Worm (Caenorhabditis elegans) whole organism, young adult: ENCODE data around the gene clec-66.
A peak's percentile ranks its signal among the peaks of the same experiment; 100 is the strongest.

ENCODE experiments used
- B0019.2 ChIP-seq: fragments of 200-800 bp; sonication (Bioruptor generic); conservative IDR thresholded peaks from 2 replicates; pipeline ENCODE4 v1.3.6; 2022; ENCODE audit warnings: missing genetic modification reagents, missing genetic modification characterization, missing compliant biosample characterization
- F23B12.7 ChIP-seq: sonication (generic microtip); optimal IDR thresholded peaks from 2 replicates; lab custom pipeline; 2017; ENCODE audit warnings: missing genetic modification characterization, mild to moderate bottlenecking, missing compliant biosample characterization, antibody characterized with exemption, moderate library complexity; ENCODE audit not compliant: insufficient read depth
- F37B4.10 ChIP-seq: fragments of 200-800 bp; sonication (Bioruptor generic); IDR thresholded peaks from 2 replicates; pipeline ENCODE4 v1.3.6; 2022; ENCODE audit warnings: missing genetic modification characterization, missing compliant biosample characterization
- F49E8.2 ChIP-seq: sonication (generic microtip); optimal IDR thresholded peaks from 3 replicates; lab custom pipeline; 2017; ENCODE audit warnings: missing genetic modification characterization, mild to moderate bottlenecking, missing compliant biosample characterization, antibody characterized with exemption, moderate library complexity; ENCODE audit not compliant: insufficient read depth
- F52B5.7 ChIP-seq: sonication (generic microtip); optimal IDR thresholded peaks from 2 replicates; lab custom pipeline; 2016; ENCODE audit warnings: mild to moderate bottlenecking, missing genetic modification characterization, missing compliant biosample characterization
- F57C9.4 ChIP-seq: sonication (generic microtip); optimal IDR thresholded peaks from 2 replicates; lab custom pipeline; 2017; ENCODE audit warnings: mild to moderate bottlenecking, missing genetic modification characterization, missing compliant biosample characterization
- K11D2.4 ChIP-seq: fragments of 200-800 bp; sonication (Bioruptor generic); IDR thresholded peaks from 2 replicates; pipeline ENCODE4 v1.3.6; 2022; ENCODE audit warnings: missing genetic modification reagents, missing genetic modification characterization, missing compliant biosample characterization
- K12H6.12 ChIP-seq: fragments of 200-800 bp; sonication (Bioruptor generic); optimal IDR thresholded peaks from 2 replicates; lab custom pipeline; 2018; ENCODE audit warnings: mild to moderate bottlenecking, missing genetic modification characterization, missing compliant biosample characterization
- Y56A3A.18 ChIP-seq: fragments of 200-800 bp; sonication (Bioruptor generic); IDR thresholded peaks from 2 replicates; pipeline ENCODE4 v1.3.6; 2022; ENCODE audit warnings: missing genetic modification reagents, missing genetic modification characterization, missing compliant biosample characterization
- Y67H2A.10 ChIP-seq: fragments of 200-800 bp; sonication (Bioruptor generic); conservative IDR thresholded peaks from 2 replicates; pipeline ENCODE4 v1.3.6; 2022; ENCODE audit warnings: missing genetic modification reagents, missing genetic modification characterization, missing compliant biosample characterization
- Y79H2A.3 ChIP-seq: fragments of 200-800 bp; sonication (Bioruptor generic); conservative IDR thresholded peaks from 2 replicates; pipeline ENCODE4 v1.3.6; 2022; ENCODE audit warnings: missing genetic modification reagents, missing genetic modification characterization, missing compliant biosample characterization
- ama-1 ChIP-seq, 3 experiments: fragments of 150-350 bp in 1 of 3; sonication (generic microtip) in 2 of 3; optimal IDR thresholded peaks; 2 replicates each; lab custom pipeline; 2014 to 2018; ENCODE audit warnings: missing biosample characterization in 2 of 3, missing genetic modification characterization in 2 of 3, missing genetic modification reagents in 2 of 3
- aptf-2 ChIP-seq: fragments of 200-800 bp; sonication (Bioruptor generic); conservative IDR thresholded peaks from 2 replicates; pipeline ENCODE4 v1.3.6; 2022; ENCODE audit warnings: missing genetic modification reagents, missing genetic modification characterization, missing compliant biosample characterization
- attf-3 ChIP-seq: fragments of 200-800 bp; sonication (Bioruptor generic); conservative IDR thresholded peaks from 2 replicates; pipeline ENCODE4 v1.3.6; 2022; ENCODE audit warnings: missing genetic modification reagents, missing genetic modification characterization, missing compliant biosample characterization
- ceh-40 ChIP-seq: fragments of 200-800 bp; sonication (Bioruptor generic); IDR thresholded peaks from 2 replicates; pipeline ENCODE4 v1.3.6; 2022; ENCODE audit warnings: missing genetic modification characterization, missing compliant biosample characterization
- chd-7 ChIP-seq: sonication (generic microtip); optimal IDR thresholded peaks from 2 replicates; lab custom pipeline; 2016; ENCODE audit warnings: mild to moderate bottlenecking, missing genetic modification characterization, moderate library complexity, missing compliant biosample characterization
- dox-1 ChIP-seq: fragments of 200-800 bp; sonication (Bioruptor generic); IDR thresholded peaks from 2 replicates; pipeline ENCODE4 v1.3.6; 2022; ENCODE audit warnings: missing genetic modification reagents, missing genetic modification characterization, missing compliant biosample characterization
- dpl-1 ChIP-seq: fragments of 150-350 bp; optimal IDR thresholded peaks from 2 replicates; lab custom pipeline; 2014; ENCODE audit warnings: missing biosample characterization, missing genetic modification reagents, missing genetic modification characterization
- ekl-4 ChIP-seq: fragments of 200-800 bp; sonication (Bioruptor generic); IDR thresholded peaks from 2 replicates; pipeline ENCODE4 v1.3.6; 2022; ENCODE audit warnings: missing genetic modification reagents, missing genetic modification characterization, missing compliant biosample characterization
- ets-4 ChIP-seq: fragments of 200-800 bp; sonication (Bioruptor generic); optimal IDR thresholded peaks from 2 replicates; lab custom pipeline; 2018; ENCODE audit warnings: mild to moderate bottlenecking, missing genetic modification characterization, missing compliant biosample characterization
- hlh-26 ChIP-seq: fragments of 200-800 bp; sonication (Bioruptor generic); conservative IDR thresholded peaks from 2 replicates; pipeline ENCODE4 v1.3.6; 2022; ENCODE audit warnings: missing genetic modification reagents, missing genetic modification characterization, missing compliant biosample characterization
- hmg-1.2 ChIP-seq: fragments of 200-800 bp; sonication (Bioruptor generic); IDR thresholded peaks from 2 replicates; pipeline ENCODE4 v1.3.6; 2022; ENCODE audit warnings: missing genetic modification reagents, missing genetic modification characterization, missing compliant biosample characterization
- hrde-1 ChIP-seq: sonication (generic microtip); optimal IDR thresholded peaks from 2 replicates; lab custom pipeline; 2016; ENCODE audit warnings: missing genetic modification characterization, mild to moderate bottlenecking, missing compliant biosample characterization, moderate library complexity, missing genotype, missing genetic modification reagents, borderline replicate concordance
- let-526 ChIP-seq: fragments of 200-800 bp; sonication (Bioruptor generic); IDR thresholded peaks from 2 replicates; pipeline ENCODE4 v1.3.6; 2022; ENCODE audit warnings: missing genetic modification reagents, missing genetic modification characterization, missing compliant biosample characterization
- let-607 ChIP-seq, 2 experiments: fragments of 200-800 bp in 1 of 2; sonication (Bioruptor generic) in 1 of 2; sonication (generic microtip) in 1 of 2; optimal IDR thresholded peaks; 2 replicates each; lab custom pipeline; 2016 to 2018; ENCODE audit warnings: mild to moderate bottlenecking in 2 of 2, missing compliant biosample characterization in 2 of 2, missing genetic modification characterization in 2 of 2, moderate library complexity in 2 of 2, missing genotype in 1 of 2
- lin-35 ChIP-seq, 3 experiments: fragments of 150-350 bp in 2 of 3; sonication (generic microtip) in 1 of 3; optimal IDR thresholded peaks; 2 replicates each; lab custom pipeline; 2014 to 2018; ENCODE audit warnings: missing biosample characterization in 3 of 3, missing genetic modification characterization in 3 of 3, missing genetic modification reagents in 3 of 3
- lin-40 ChIP-seq: sonication (generic microtip); optimal IDR thresholded peaks from 2 replicates; lab custom pipeline; 2016; ENCODE audit warnings: missing genetic modification characterization, mild to moderate bottlenecking, missing compliant biosample characterization, missing genotype, missing genetic modification reagents
- lin-54 ChIP-seq: fragments of 200-800 bp; sonication (Bioruptor generic); optimal IDR thresholded peaks from 2 replicates; lab custom pipeline; 2018; ENCODE audit warnings: mild to moderate bottlenecking, missing genetic modification characterization, missing compliant biosample characterization
- lir-1 ChIP-seq: fragments of 200-800 bp; sonication (Bioruptor generic); conservative IDR thresholded peaks from 2 replicates; pipeline ENCODE4 v1.3.6; 2022; ENCODE audit warnings: missing genetic modification reagents, missing genetic modification characterization, missing compliant biosample characterization
- madf-10 ChIP-seq: sonication (generic microtip); optimal IDR thresholded peaks from 2 replicates; lab custom pipeline; 2016; ENCODE audit warnings: mild to moderate bottlenecking, missing genetic modification characterization, missing compliant biosample characterization
- madf-6 ChIP-seq: fragments of 200-800 bp; sonication (Bioruptor generic); IDR thresholded peaks from 2 replicates; pipeline ENCODE4 v1.3.6; 2022; ENCODE audit warnings: missing genetic modification reagents, missing genetic modification characterization, missing compliant biosample characterization
- mcd-1 ChIP-seq: fragments of 200-800 bp; sonication (Bioruptor generic); IDR thresholded peaks from 2 replicates; pipeline ENCODE4 v1.3.6; 2022; ENCODE audit warnings: missing genetic modification reagents, missing genetic modification characterization, missing compliant biosample characterization
- mes-4 ChIP-seq: sonication (generic microtip); optimal IDR thresholded peaks from 2 replicates; lab custom pipeline; 2016; ENCODE audit warnings: missing genotype, missing genetic modification characterization, missing compliant biosample characterization
- nhr-80 ChIP-seq: sonication (generic microtip); optimal IDR thresholded peaks from 2 replicates; lab custom pipeline; 2016; ENCODE audit warnings: missing genetic modification characterization, missing compliant biosample characterization
- rec-8 ChIP-seq, 2 experiments: sonication (generic microtip); optimal IDR thresholded peaks; 2 replicates each; lab custom pipeline; 2016; ENCODE audit warnings: mild to moderate bottlenecking in 2 of 2, missing genetic modification characterization in 2 of 2, missing genetic modification reagents in 2 of 2, missing genotype in 2 of 2, missing biosample characterization in 1 of 2, missing compliant biosample characterization in 1 of 2, moderate library complexity in 1 of 2
- repo-1 ChIP-seq: sonication (generic microtip); optimal IDR thresholded peaks from 2 replicates; lab custom pipeline; 2017; ENCODE audit warnings: mild to moderate bottlenecking, missing genetic modification characterization, missing compliant biosample characterization
- rpc-1 ChIP-seq, 2 experiments: fragments of 150-350 bp in 1 of 2; sonication (generic microtip) in 1 of 2; optimal IDR thresholded peaks; 2 replicates each; lab custom pipeline; 2014 to 2018; ENCODE audit warnings: missing biosample characterization in 1 of 2, missing genetic modification characterization in 1 of 2, missing genetic modification reagents in 1 of 2, missing genotype in 1 of 2
- sea-2 ChIP-seq: fragments of 200-800 bp; sonication (Bioruptor generic); IDR thresholded peaks from 2 replicates; pipeline ENCODE4 v1.3.6; 2022; ENCODE audit warnings: missing genetic modification characterization, missing compliant biosample characterization
- snpc-4 ChIP-seq, 5 experiments: fragments of 150-350 bp in 1 of 5; sonication (generic microtip) in 4 of 5; optimal IDR thresholded peaks; 2 replicates each; lab custom pipeline; 2014 to 2018; ENCODE audit warnings: missing genetic modification characterization in 5 of 5, missing biosample characterization in 3 of 5, antibody characterized with exemption in 2 of 5, mild to moderate bottlenecking in 2 of 5, missing compliant biosample characterization in 2 of 5, missing genotype in 2 of 5, moderate library complexity in 2 of 5, missing genetic modification reagents in 1 of 5
- tbp1 ChIP-seq: fragments of 200-800 bp; sonication (Bioruptor generic); optimal IDR thresholded peaks from 2 replicates; lab custom pipeline; 2018; ENCODE audit warnings: mild to moderate bottlenecking, missing genetic modification characterization, missing compliant biosample characterization
- tbx-9 ChIP-seq: sonication (generic microtip); optimal IDR thresholded peaks from 2 replicates; lab custom pipeline; 2016; ENCODE audit warnings: borderline replicate concordance, missing genetic modification characterization, inconsistent platforms, missing compliant biosample characterization
- unc-62 ChIP-seq: fragments of 150-350 bp; optimal IDR thresholded peaks from 2 replicates; lab custom pipeline; 2014; ENCODE audit warnings: missing biosample characterization, missing genetic modification reagents, missing genetic modification characterization
- ztf-18 ChIP-seq: sonication (generic microtip); optimal IDR thresholded peaks from 2 replicates; lab custom pipeline; 2016; ENCODE audit warnings: missing genotype, mild to moderate bottlenecking, missing genetic modification characterization, missing compliant biosample characterization
- ztf-22 ChIP-seq: fragments of 200-800 bp; sonication (Bioruptor generic); optimal IDR thresholded peaks from 2 replicates; lab custom pipeline; 2018; ENCODE audit warnings: mild to moderate bottlenecking, missing genetic modification characterization, moderate library complexity, missing compliant biosample characterization
- ztf-28 ChIP-seq: fragments of 200-800 bp; sonication (Bioruptor generic); IDR thresholded peaks from 2 replicates; pipeline ENCODE4 v1.3.6; 2022; ENCODE audit warnings: missing genetic modification reagents, missing genetic modification characterization, missing compliant biosample characterization
- ztf-3 ChIP-seq: fragments of 200-800 bp; sonication (Bioruptor generic); optimal IDR thresholded peaks from 2 replicates; lab custom pipeline; 2018; ENCODE audit warnings: mild to moderate bottlenecking, missing genetic modification characterization, missing compliant biosample characterization

The clec-66 gene

DNA sequence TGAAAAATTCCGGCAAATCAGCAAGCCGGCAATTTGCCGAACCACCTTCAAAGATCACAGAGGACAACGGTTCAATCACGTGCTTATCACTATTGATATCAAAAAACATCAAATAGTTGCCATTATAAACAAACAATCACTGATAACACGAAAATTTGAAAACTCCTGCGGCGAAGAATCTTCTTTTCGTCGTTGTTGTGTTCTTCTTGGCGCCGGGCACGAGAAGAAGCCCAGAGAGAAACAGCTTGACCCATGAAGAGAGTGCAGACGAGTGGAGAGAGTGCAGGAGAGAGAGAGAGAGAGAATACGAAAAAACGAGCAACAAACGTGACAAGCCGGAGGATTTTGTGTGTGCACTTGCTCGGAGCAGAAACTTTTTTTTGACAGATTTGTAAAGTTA, 25.5 kb upstream of the clec-66 start:
- TF ChIP-seq let-607 (tag; optimal IDR thresholded peaks at IDR 0.05; lab: Kevin White, UChicago) = peak in 1 of 2 experiments; percentile 53
- peak; percentile 62 for TF ChIP-seq tbp1
- TF ChIP-seq B0019.2 = no peak
- TF ChIP-seq repo-1 (tag; lab: Kevin White, UChicago) = peak; percentile 24
- TF ChIP-seq lin-54 (GFP tag; lab: Kevin White, UChicago) = peak; percentile 14
- TF ChIP-seq unc-62 (GFP tag; lab: Kevin White, UChicago) = no peak
- no peak for TF ChIP-seq snpc-4 (GFP tag; optimal IDR thresholded peaks at IDR 0.05; lab: Kevin White, UChicago)
- peak in 3 of 4 experiments; percentile 8 to 50 (median 17) for TF ChIP-seq snpc-4 (tag; optimal IDR thresholded peaks at IDR 0.05; lab: Kevin White, UChicago)
- no peak for TF ChIP-seq F49E8.2 (tag; lab: Kevin White, UChicago)
- TF ChIP-seq F57C9.4 (tag; lab: Kevin White, UChicago) = no peak
- no peak for TF ChIP-seq dpl-1 (GFP tag; lab: Kevin White, UChicago)
- peak; percentile 60 for TF ChIP-seq chd-7 (tag; lab: Kevin White, UChicago)
- 0 out of 2 replicates have a peak, but pooled peaks have one; percentile 22 for TF ChIP-seq mcd-1 (GFP tag; lab: Robert Waterston, UW)
- TF ChIP-seq rec-8 (tag; optimal IDR thresholded peaks at IDR 0.05; lab: Kevin White, UChicago) = no peak
- TF ChIP-seq hlh-26 = no peak
- TF ChIP-seq rpc-1 (optimal IDR thresholded peaks at IDR 0.05; lab: Kevin White, UChicago) = no peak
- no peak for TF ChIP-seq rpc-1 (tag; optimal IDR thresholded peaks at IDR 0.05; lab: Kevin White, UChicago)
- TF ChIP-seq F37B4.10 (GFP tag; lab: Robert Waterston, UW) = no peak
- TF ChIP-seq nhr-80 (tag; lab: Kevin White, UChicago) = peak; percentile 94
- TF ChIP-seq aptf-2 (GFP tag; lab: Robert Waterston, UW) = no peak
- no peak for TF ChIP-seq tbx-9 (tag; lab: Kevin White, UChicago)
- no peak for TF ChIP-seq attf-3 (GFP tag; lab: Robert Waterston, UW)
- peak; percentile 50 for TF ChIP-seq ets-4
- no peak for TF ChIP-seq sea-2 (GFP tag; lab: Robert Waterston, UW)
- TF ChIP-seq ztf-28 (GFP tag; lab: Robert Waterston, UW) = no peak
- no peak for TF ChIP-seq ceh-40
- TF ChIP-seq ekl-4 = no peak
- TF ChIP-seq dox-1 (GFP tag; lab: Robert Waterston, UW) = no peak
- TF ChIP-seq hrde-1 (tag; lab: Kevin White, UChicago) = no peak
- TF ChIP-seq F23B12.7 (tag; lab: Kevin White, UChicago) = peak; percentile 54
- no peak for TF ChIP-seq Y56A3A.18
- TF ChIP-seq Y79H2A.3 (GFP tag; lab: Robert Waterston, UW) = no peak
- no peak for TF ChIP-seq let-526
- no peak for TF ChIP-seq lir-1 (GFP tag; lab: Robert Waterston, UW)
- no peak for TF ChIP-seq F52B5.7 (tag; lab: Kevin White, UChicago)
- peak; percentile 48; the same call in 1 of the 2 replicates for TF ChIP-seq K11D2.4 (GFP tag; lab: Robert Waterston, UW)
- peak; percentile 67 for TF ChIP-seq madf-10 (tag; lab: Kevin White, UChicago)
- peak; percentile 53 for TF ChIP-seq lin-40 (tag; lab: Kevin White, UChicago)
- no peak for TF ChIP-seq ztf-18 (tag; lab: Kevin White, UChicago)
- TF ChIP-seq hmg-1.2 (GFP tag; lab: Robert Waterston, UW) = peak; percentile 75; the same call in 1 of the 2 replicates
- peak; percentile 15 for TF ChIP-seq K12H6.12 (tag; lab: Kevin White, UChicago)
- peak; percentile 28 for TF ChIP-seq ama-1 (optimal IDR thresholded peaks at IDR 0.05; lab: Kevin White, UChicago)
- no peak for TF ChIP-seq ama-1 (GFP tag; optimal IDR thresholded peaks at IDR 0.05; lab: Kevin White, UChicago)
- no peak for TF ChIP-seq Y67H2A.10 (GFP tag; lab: Robert Waterston, UW)
- TF ChIP-seq ztf-3 (GFP tag; lab: Kevin White, UChicago) = no peak
- TF ChIP-seq ztf-22 (GFP tag; lab: Kevin White, UChicago) = peak; percentile 66
- TF ChIP-seq mes-4 (tag; lab: Kevin White, UChicago) = no peak
- TF ChIP-seq madf-6 = 0 out of 2 replicates have a peak, but pooled peaks have one; percentile 19
- TF ChIP-seq lin-35 (GFP tag; optimal IDR thresholded peaks at IDR 0.05; lab: Kevin White, UChicago) = no peak
